Fruit fly (Drosophila melanogaster) whole organism, embryonic: ENCODE measurements around the gene CG18596.
A peak's percentile ranks its signal among the peaks of the same experiment; 100 is the strongest.

Experiments used
- Atf6 ChIP-seq: fragments of 200-800 bp; sonication (Bioruptor generic); IDR thresholded peaks from 2 replicates; pipeline ENCODE4 v1.3.6; 2022; ENCODE audit warnings: missing biosample characterization, missing genetic modification characterization
- BEAF-32 ChIP-seq: fragments of 200-800 bp; sonication (Bioruptor generic); optimal IDR thresholded peaks from 3 replicates; lab custom pipeline; 2017; ENCODE audit warnings: missing biosample characterization, missing genetic modification characterization, mild to moderate bottlenecking, moderate library complexity, missing genetic modification reagents
- CG11456 ChIP-seq: fragments of 200-800 bp; sonication (Bioruptor generic); IDR thresholded peaks from 3 replicates; pipeline ENCODE4 v1.3.6; 2022; ENCODE audit warnings: missing biosample characterization, missing genetic modification characterization
- CG11696 ChIP-seq: fragments of 200-800 bp; sonication (Bioruptor generic); IDR thresholded peaks from 2 replicates; pipeline ENCODE4 v1.3.6; 2022; ENCODE audit warnings: missing biosample characterization, missing genetic modification characterization
- CG12769 ChIP-seq: fragments of 200-800 bp; sonication (Bioruptor generic); optimal IDR thresholded peaks from 2 replicates; lab custom pipeline; 2019; ENCODE audit warnings: missing biosample characterization, mild to moderate bottlenecking, missing genetic modification characterization, moderate library complexity
- CG13424 ChIP-seq: fragments of 200-800 bp; sonication (Bioruptor generic); optimal IDR thresholded peaks from 2 replicates; lab custom pipeline; 2019; ENCODE audit warnings: missing biosample characterization, mild to moderate bottlenecking, missing genetic modification characterization, moderate library complexity
- CG15073 ChIP-seq: fragments of 200-800 bp; sonication (Bioruptor generic); optimal IDR thresholded peaks from 2 replicates; lab custom pipeline; 2016; ENCODE audit warnings: missing biosample characterization, missing genetic modification characterization
- CG16815 ChIP-seq: fragments of 200-800 bp; sonication (Bioruptor generic); optimal IDR thresholded peaks from 3 replicates; lab custom pipeline; 2017; ENCODE audit warnings: missing biosample characterization, mild to moderate bottlenecking, missing genetic modification characterization
- CG17612 ChIP-seq: fragments of 200-800 bp; sonication (Bioruptor generic); IDR thresholded peaks from 2 replicates; pipeline ENCODE4 v1.3.6; 2022; ENCODE audit warnings: missing biosample characterization, missing genetic modification characterization
- CG17802 ChIP-seq: fragments of 200-800 bp; sonication (Bioruptor generic); optimal IDR thresholded peaks from 2 replicates; lab custom pipeline; 2018; ENCODE audit warnings: missing biosample characterization, mild to moderate bottlenecking, missing genetic modification characterization, moderate library complexity
- CG1832 ChIP-seq: fragments of 200-800 bp; sonication (Bioruptor generic); optimal IDR thresholded peaks from 2 replicates; lab custom pipeline; 2017; ENCODE audit warnings: missing biosample characterization, mild to moderate bottlenecking, missing genetic modification characterization, inconsistent platforms
- CG32532 ChIP-seq: fragments of 200-800 bp; sonication (Bioruptor generic); IDR thresholded peaks from 2 replicates; pipeline ENCODE4 v1.3.6; 2022; ENCODE audit warnings: missing biosample characterization, missing genetic modification characterization
- CG4328 ChIP-seq: fragments of 200-800 bp; sonication (Bioruptor generic); optimal IDR thresholded peaks from 3 replicates; lab custom pipeline; 2017; ENCODE audit warnings: missing biosample characterization, missing genetic modification reagents, missing genetic modification characterization
- CG4424 ChIP-seq: fragments of 200-800 bp; sonication (Bioruptor generic); optimal IDR thresholded peaks from 3 replicates; lab custom pipeline; 2016; ENCODE audit warnings: missing biosample characterization, missing genetic modification characterization
- CG4617 ChIP-seq: fragments of 200-800 bp; sonication (Bioruptor generic); optimal IDR thresholded peaks from 3 replicates; lab custom pipeline; 2016; ENCODE audit warnings: missing biosample characterization, missing genetic modification characterization, borderline replicate concordance
- CG4854 ChIP-seq: fragments of 200-800 bp; sonication (Bioruptor generic); optimal IDR thresholded peaks from 2 replicates; lab custom pipeline; 2016; ENCODE audit warnings: missing biosample characterization, missing genetic modification characterization, inconsistent platforms
- CG8359 ChIP-seq: fragments of 200-800 bp; sonication (Bioruptor generic); optimal IDR thresholded peaks from 2 replicates; lab custom pipeline; 2017; ENCODE audit warnings: missing biosample characterization, mild to moderate bottlenecking, missing genetic modification characterization, borderline replicate concordance
- Dp ChIP-seq: fragments of 200-800 bp; sonication (Bioruptor generic); optimal IDR thresholded peaks from 2 replicates; lab custom pipeline; 2018; ENCODE audit warnings: missing biosample characterization, mild to moderate bottlenecking, missing genetic modification characterization, moderate library complexity
- E2f2 ChIP-seq: fragments of 200-800 bp; sonication (Bioruptor generic); IDR thresholded peaks from 2 replicates; pipeline ENCODE4 v1.3.6; 2022; ENCODE audit warnings: missing biosample characterization, missing genetic modification characterization
- ERR ChIP-seq: fragments of 200-800 bp; sonication (Bioruptor generic); optimal IDR thresholded peaks from 2 replicates; lab custom pipeline; 2016; ENCODE audit warnings: missing biosample characterization, missing genetic modification characterization
- Eip74EF ChIP-seq, 2 experiments: fragments of 200-800 bp in 1 of 2; fragments of >200 bp in 1 of 2; sonication (Bioruptor generic) in 1 of 2; optimal IDR thresholded peaks; 2 replicates each; lab custom pipeline; 2017 to 2019; ENCODE audit warnings: missing biosample characterization in 2 of 2, missing genetic modification characterization in 2 of 2, mild to moderate bottlenecking in 1 of 2, moderate library complexity in 1 of 2
- Ets65A ChIP-seq: fragments of 200-800 bp; sonication (Bioruptor generic); peaks from one replicate; lab custom pipeline; 2016; ENCODE audit warnings: missing biosample characterization, missing genetic modification characterization
- Hr3 ChIP-seq: fragments of 200-800 bp; sonication (Bioruptor generic); optimal IDR thresholded peaks from 3 replicates; lab custom pipeline; 2016; ENCODE audit warnings: missing biosample characterization, missing genetic modification characterization
- Hsf ChIP-seq: fragments of 200-800 bp; sonication (Bioruptor generic); optimal IDR thresholded peaks from 3 replicates; lab custom pipeline; 2016; ENCODE audit warnings: missing biosample characterization, missing genetic modification characterization
- MBD-R2 ChIP-seq: fragments of 200-800 bp; sonication (Bioruptor generic); IDR thresholded peaks from 2 replicates; pipeline ENCODE4 v1.3.6; 2022; ENCODE audit warnings: missing biosample characterization, missing genetic modification characterization
- Poxn ChIP-seq: fragments of 200-800 bp; sonication (Bioruptor generic); IDR thresholded peaks from 2 replicates; pipeline ENCODE4 v1.3.6; 2022; ENCODE audit warnings: missing biosample characterization, missing genetic modification characterization
- Rx ChIP-seq: fragments of 200-800 bp; sonication (Bioruptor generic); IDR thresholded peaks from 2 replicates; pipeline ENCODE4 v1.3.6; 2022; ENCODE audit warnings: missing biosample characterization, missing genetic modification characterization
- Sox100B ChIP-seq: fragments of 200-800 bp; sonication (Bioruptor generic); optimal IDR thresholded peaks from 3 replicates; lab custom pipeline; 2018; ENCODE audit warnings: missing biosample characterization, mild to moderate bottlenecking, missing genetic modification characterization
- Stat92E ChIP-seq, 3 experiments: fragments of >200 bp in 2 of 3; fragments of 200-800 bp in 1 of 3; sonication (Bioruptor generic) in 1 of 3; optimal IDR thresholded peaks; 2 replicates each; lab custom pipeline; 2017 to 2019; ENCODE audit warnings: missing biosample characterization in 3 of 3, missing genetic modification characterization in 3 of 3, mild to moderate bottlenecking in 1 of 3, moderate library complexity in 1 of 3
- Xrp1 ChIP-seq: fragments of 200-800 bp; sonication (Bioruptor generic); IDR thresholded peaks from 2 replicates; pipeline ENCODE4 v1.3.6; 2022; ENCODE audit warnings: missing biosample characterization, missing genetic modification characterization
- ato ChIP-seq: fragments of 200-800 bp; sonication (Bioruptor generic); IDR thresholded peaks from 2 replicates; pipeline ENCODE4 v1.3.6; 2022; ENCODE audit warnings: missing biosample characterization, missing genetic modification characterization; ENCODE audit not compliant: partially characterized antibody
- bab2 ChIP-seq: fragments of 200-800 bp; sonication (Bioruptor generic); optimal IDR thresholded peaks from 2 replicates; lab custom pipeline; 2016; ENCODE audit warnings: missing biosample characterization, missing genetic modification characterization
- chn ChIP-seq: fragments of 200-800 bp; sonication (Bioruptor generic); optimal IDR thresholded peaks from 2 replicates; lab custom pipeline; 2016; ENCODE audit warnings: missing biosample characterization, missing genetic modification characterization
- crc ChIP-seq: fragments of 200-800 bp; sonication (Bioruptor generic); optimal IDR thresholded peaks from 2 replicates; lab custom pipeline; 2016; ENCODE audit warnings: missing biosample characterization, missing genetic modification characterization
- dmrt99B ChIP-seq: fragments of 200-800 bp; sonication (Bioruptor generic); optimal IDR thresholded peaks from 2 replicates; lab custom pipeline; 2018; ENCODE audit warnings: missing biosample characterization, mild to moderate bottlenecking, missing genetic modification characterization, moderate library complexity
- eyg ChIP-seq: fragments of 200-800 bp; sonication (Bioruptor generic); optimal IDR thresholded peaks from 3 replicates; lab custom pipeline; 2016; ENCODE audit warnings: missing biosample characterization, missing genetic modification characterization
- fd102C ChIP-seq: fragments of 200-800 bp; sonication (Bioruptor generic); optimal IDR thresholded peaks from 2 replicates; lab custom pipeline; 2018; ENCODE audit warnings: missing biosample characterization, mild to moderate bottlenecking, missing genetic modification characterization, moderate library complexity
- gfzf ChIP-seq: fragments of 200-800 bp; sonication (Bioruptor generic); optimal IDR thresholded peaks from 2 replicates; lab custom pipeline; 2016; ENCODE audit warnings: missing biosample characterization, mild to moderate bottlenecking, missing genetic modification characterization, moderate library complexity
- gsb ChIP-seq: fragments of 200-800 bp; sonication (Bioruptor generic); IDR thresholded peaks from 2 replicates; pipeline ENCODE4 v1.3.6; 2022; ENCODE audit warnings: missing biosample characterization, missing genetic modification characterization
- ind ChIP-seq: fragments of 200-800 bp; sonication (Bioruptor generic); optimal IDR thresholded peaks from 3 replicates; lab custom pipeline; 2016; ENCODE audit warnings: missing biosample characterization, missing genetic modification characterization
- lab ChIP-seq: fragments of 200-800 bp; sonication (Bioruptor generic); optimal IDR thresholded peaks from 3 replicates; lab custom pipeline; 2017; ENCODE audit warnings: missing biosample characterization, missing genetic modification characterization, mild to moderate bottlenecking, moderate library complexity, missing genetic modification reagents
- lbe ChIP-seq: fragments of 200-800 bp; sonication (Bioruptor generic); optimal IDR thresholded peaks from 2 replicates; lab custom pipeline; 2016; ENCODE audit warnings: missing biosample characterization, mild to moderate bottlenecking, missing genetic modification characterization
- nmo ChIP-seq: fragments of 200-800 bp; sonication (Bioruptor generic); optimal IDR thresholded peaks from 2 replicates; lab custom pipeline; 2018; ENCODE audit warnings: missing biosample characterization, mild to moderate bottlenecking, missing genetic modification characterization, moderate library complexity
- nom ChIP-seq: fragments of 200-800 bp; sonication (Bioruptor generic); optimal IDR thresholded peaks from 2 replicates; lab custom pipeline; 2017; ENCODE audit warnings: missing biosample characterization, missing genetic modification characterization, mild to moderate bottlenecking, moderate library complexity, missing genetic modification reagents
- pb ChIP-seq: fragments of 200-800 bp; sonication (Bioruptor generic); optimal IDR thresholded peaks from 3 replicates; lab custom pipeline; 2016; ENCODE audit warnings: missing biosample characterization, missing genetic modification characterization
- repo ChIP-seq: fragments of 200-800 bp; sonication (Bioruptor generic); optimal IDR thresholded peaks from 2 replicates; lab custom pipeline; 2016; ENCODE audit warnings: missing biosample characterization, missing genetic modification characterization
- sd ChIP-seq: fragments of 200-800 bp; sonication (Bioruptor generic); optimal IDR thresholded peaks from 3 replicates; lab custom pipeline; 2018; ENCODE audit warnings: missing biosample characterization, mild to moderate bottlenecking, missing genetic modification characterization, moderate library complexity
- seq ChIP-seq: fragments of 200-800 bp; sonication (Bioruptor generic); IDR thresholded peaks from 2 replicates; pipeline ENCODE4 v1.3.6; 2022; ENCODE audit warnings: missing biosample characterization, missing genetic modification characterization
- sim ChIP-seq: fragments of 200-800 bp; sonication (Bioruptor generic); IDR thresholded peaks from 2 replicates; pipeline ENCODE4 v1.3.6; 2022; ENCODE audit warnings: missing biosample characterization, missing genetic modification characterization
- sisA ChIP-seq: fragments of 200-800 bp; sonication (Bioruptor generic); IDR thresholded peaks from 2 replicates; pipeline ENCODE4 v1.3.6; 2022; ENCODE audit warnings: missing biosample characterization, missing genetic modification characterization
- slou ChIP-seq: fragments of 200-800 bp; sonication (Bioruptor generic); optimal IDR thresholded peaks from 3 replicates; lab custom pipeline; 2016; ENCODE audit warnings: missing biosample characterization, missing genetic modification characterization

CG18596 gene

dm6 chr3R:22365660-22366195, 10.0 kb upstream of the CG18596 start, which contains the start of gene CG5382 (continued):
- no peak for TF ChIP-seq Stat92E (GFP tag; optimal IDR thresholded peaks at IDR 0.05; lab: Kevin White, UChicago)
- no peak for TF ChIP-seq CG17612 (GFP tag; lab: Robert Waterston, UW)
- no peak for TF ChIP-seq Sox100B (GFP tag; lab: Kevin White, UChicago)
- no peak for TF ChIP-seq sim
- TF ChIP-seq CG12769 (tag; lab: Kevin White, UChicago), result no peak
- no peak for TF ChIP-seq gfzf
- TF ChIP-seq CG4424 (GFP tag; lab: Kevin White, UChicago), result no peak
- no peak for TF ChIP-seq Hr3 (GFP tag; lab: Kevin White, UChicago)
- TF ChIP-seq CG16815 (GFP tag; lab: Kevin White, UChicago), result no peak
- TF ChIP-seq seq (GFP tag; lab: Robert Waterston, UW), result no peak
- no peak for TF ChIP-seq ERR (GFP tag; lab: Kevin White, UChicago)
- no peak for TF ChIP-seq Xrp1 (GFP tag; lab: Robert Waterston, UW)
- TF ChIP-seq CG4617 (GFP tag; lab: Kevin White, UChicago), result peak; percentile 74
- TF ChIP-seq CG32532 (GFP tag; lab: Robert Waterston, UW), result no peak
- no peak for TF ChIP-seq chn (GFP tag; lab: Kevin White, UChicago)
- no peak for TF ChIP-seq CG13424 (tag; lab: Kevin White, UChicago)
- no peak for TF ChIP-seq CG4328
- no peak for TF ChIP-seq nmo (GFP tag; lab: Kevin White, UChicago)
- TF ChIP-seq ato (GFP tag; lab: Robert Waterston, UW), result no peak
- TF ChIP-seq lbe (GFP tag; lab: Kevin White, UChicago), result peak; percentile 18
- no peak for TF ChIP-seq Eip74EF (GFP tag; optimal IDR thresholded peaks at IDR 0.05; lab: Kevin White, UChicago)
- TF ChIP-seq pb, result no peak
- no peak for TF ChIP-seq sisA (GFP tag; lab: Robert Waterston, UW)
- TF ChIP-seq Ets65A (GFP tag; lab: Kevin White, UChicago), result no peak
- no peak for TF ChIP-seq crc (GFP tag; lab: Kevin White, UChicago)
- TF ChIP-seq dmrt99B (tag; lab: Kevin White, UChicago), result no peak
- no peak for TF ChIP-seq slou (GFP tag; lab: Kevin White, UChicago)
- no peak for TF ChIP-seq ind
- no peak for TF ChIP-seq Hsf (GFP tag; lab: Kevin White, UChicago)
- no peak for TF ChIP-seq Rx
- TF ChIP-seq CG11696 (GFP tag; lab: Robert Waterston, UW), result no peak
- no peak for TF ChIP-seq Poxn (GFP tag; lab: Robert Waterston, UW)
- TF ChIP-seq sd (tag; lab: Kevin White, UChicago), result peak; percentile 30
- TF ChIP-seq Dp, result peak; percentile 50
- no peak for TF ChIP-seq CG15073 (GFP tag; lab: Kevin White, UChicago)
- no peak for TF ChIP-seq CG4854 (GFP tag; lab: Kevin White, UChicago)
- no peak for TF ChIP-seq Atf6 (GFP tag; lab: Robert Waterston, UW)
- no peak for TF ChIP-seq eyg
- TF ChIP-seq CG17802 (tag; lab: Kevin White, UChicago), result no peak
- TF ChIP-seq E2f2 (GFP tag; lab: Robert Waterston, UW), result peak; percentile 69
- no peak for TF ChIP-seq gsb (GFP tag; lab: Robert Waterston, UW)
- TF ChIP-seq repo, result no peak
- peak; percentile 42 for TF ChIP-seq BEAF-32
- TF ChIP-seq CG11456 (GFP tag; lab: Robert Waterston, UW), result no peak
- TF ChIP-seq fd102C, result no peak
- no peak for TF ChIP-seq CG8359 (GFP tag; lab: Kevin White, UChicago)
- TF ChIP-seq nom, result no peak
- TF ChIP-seq CG1832 (GFP tag; lab: Kevin White, UChicago), result no peak
- no peak for TF ChIP-seq lab (GFP tag; lab: Kevin White, UChicago)
- no peak for TF ChIP-seq bab2 (GFP tag; lab: Kevin White, UChicago)
- TF ChIP-seq MBD-R2 (GFP tag; lab: Robert Waterston, UW), result peak; percentile 67
